Worm (Caenorhabditis elegans): ENCODE results near the gene F55A11.6.

The F55A11.6 gene

DNA sequence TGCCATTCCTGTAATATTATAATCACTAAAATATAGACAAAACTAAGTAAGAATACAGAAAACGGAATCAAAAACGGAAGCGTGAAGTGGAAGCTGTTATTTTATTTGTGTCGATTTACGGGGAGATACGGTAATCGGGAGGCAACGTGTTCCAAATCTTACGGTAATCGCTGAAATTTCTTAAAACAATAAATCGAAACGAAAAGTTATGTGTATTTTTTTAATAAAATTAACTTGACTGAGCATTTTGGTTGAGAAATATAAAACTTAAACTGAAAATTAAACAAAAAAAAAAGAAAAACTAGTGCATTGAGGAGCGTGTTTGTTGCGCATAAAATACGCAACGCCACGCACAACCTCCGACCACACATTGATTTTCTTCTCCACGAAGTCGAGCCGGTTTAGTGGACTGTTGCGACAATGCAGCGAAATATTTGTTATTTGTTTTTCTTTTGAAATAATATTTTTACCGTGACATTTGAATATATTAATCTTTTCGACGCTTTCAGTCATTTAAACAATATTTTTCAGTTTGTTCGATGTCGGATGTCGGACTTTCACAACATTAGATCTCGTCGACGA lies 12.2 kb upstream of the F55A11.6 start, which contains the start of the genes F55A11.1 and syx-5:
TSS of gene F55A11.1 (minus strand) at position 13 of the 582 bp plus-strand sequence.
TSS of gene syx-5 (plus strand) at position 532 of the 582 bp plus-strand sequence.
- TF ChIP-seq zip-11 (GFP tag; IDR thresholded peaks at IDR 0.05): no peak
- no peak for TF ChIP-seq set-16 (GFP tag; IDR thresholded peaks at IDR 0.05)
- peak; percentile 18 for TF ChIP-seq unc-130 (GFP tag; optimal IDR thresholded peaks at IDR 0.05)
- peak; percentile 78 for TF ChIP-seq spr-3 (GFP tag; optimal IDR thresholded peaks at IDR 0.05)
- no peak for TF ChIP-seq cey-2 (tag; optimal IDR thresholded peaks at IDR 0.05; ENCODE audit: borderline replicate concordance, insufficient read depth)
- TF ChIP-seq nhr-11 (tag; optimal IDR thresholded peaks at IDR 0.05): peak; percentile 50
- TF ChIP-seq F37D6.2 (tag; optimal IDR thresholded peaks at IDR 0.05): peak; percentile 75
- no peak for TF ChIP-seq snpc-4 (tag; optimal IDR thresholded peaks at IDR 0.05)
- no peak for TF ChIP-seq madf-5 (GFP tag; IDR thresholded peaks at IDR 0.05)
- peak; percentile 50 to 89 for TF ChIP-seq daf-16 (GFP tag; optimal IDR thresholded peaks at IDR 0.05)
- peak; percentile 58 for TF ChIP-seq daf-16 (tag; optimal IDR thresholded peaks at IDR 0.05)
- TF ChIP-seq R02D3.7 (tag; optimal IDR thresholded peaks at IDR 0.05): peak; percentile 84
- TF ChIP-seq F10B5.3 (tag; optimal IDR thresholded peaks at IDR 0.05): peak; percentile 78
- TF ChIP-seq ceh-32 (tag; optimal IDR thresholded peaks at IDR 0.05; ENCODE audit: poor library complexity): peak; percentile 42
- no peak for TF ChIP-seq gei-8 (GFP tag; optimal IDR thresholded peaks at IDR 0.05)
- peak; percentile 57 for TF ChIP-seq mes-2 (tag; optimal IDR thresholded peaks at IDR 0.05; ENCODE audit: poor library complexity, severe bottlenecking)
- TF ChIP-seq nhr-111 (GFP tag; optimal IDR thresholded peaks at IDR 0.05): no peak
- peak; percentile 10 for TF ChIP-seq jun-1 (tag; optimal IDR thresholded peaks at IDR 0.05)
- TF ChIP-seq T26A8.4 (GFP tag; IDR thresholded peaks at IDR 0.05): peak; percentile 85
- TF ChIP-seq mxl-3 (GFP tag; optimal IDR thresholded peaks at IDR 0.05): peak; percentile 97
- peak; percentile 43 for TF ChIP-seq nhr-28 (tag; optimal IDR thresholded peaks at IDR 0.05)
- no peak for TF ChIP-seq nhr-237 (tag; optimal IDR thresholded peaks at IDR 0.05)
- peak; percentile 7 for TF ChIP-seq pqm-1 (tag; optimal IDR thresholded peaks at IDR 0.05)
- TF ChIP-seq ZK337.2 (GFP tag; IDR thresholded peaks at IDR 0.05): no peak
- peak; percentile 33 for TF ChIP-seq zip-2 (tag; optimal IDR thresholded peaks at IDR 0.05)
- 0 out of 2 replicates have a peak, but pooled peaks have one; percentile 9 for TF ChIP-seq snpc-1.2 (GFP tag; IDR thresholded peaks at IDR 0.05)
- no peak for TF ChIP-seq Y48G9A.11 (GFP tag; IDR thresholded peaks at IDR 0.05)
- TF ChIP-seq lin-13 (GFP tag; optimal IDR thresholded peaks at IDR 0.05): peak; percentile 71
- peak; percentile 59 for TF ChIP-seq nhr-6 (tag; optimal IDR thresholded peaks at IDR 0.05)
- peak; percentile 85 for TF ChIP-seq dve-1 (tag; optimal IDR thresholded peaks at IDR 0.05; ENCODE audit: insufficient read depth)
- no peak for TF ChIP-seq egl-27 (tag; optimal IDR thresholded peaks at IDR 0.05)
- TF ChIP-seq ztf-11 (tag; optimal IDR thresholded peaks at IDR 0.05): no peak
- TF ChIP-seq F49E8.2 (tag; optimal IDR thresholded peaks at IDR 0.05; ENCODE audit: borderline replicate concordance): peak; percentile 9
- TF ChIP-seq mxl-2 (GFP tag; conservative IDR thresholded peaks at IDR 0.05): no peak
- TF ChIP-seq nhr-25 (tag; optimal IDR thresholded peaks at IDR 0.05; ENCODE audit: borderline replicate concordance, insufficient read depth): no peak
- peak; percentile 81 for TF ChIP-seq ctbp-1 (GFP tag; IDR thresholded peaks at IDR 0.05)
- TF ChIP-seq D1046.2 (GFP tag; IDR thresholded peaks at IDR 0.05): no peak
- 0 out of 2 replicates have a peak, but pooled peaks have one; percentile 45 for TF ChIP-seq ceh-20 (GFP tag; IDR thresholded peaks at IDR 0.05)
- peak; percentile 22 to 63 for TF ChIP-seq hif-1 (tag; optimal IDR thresholded peaks at IDR 0.05)
- no peak for TF ChIP-seq tra-1 (GFP tag; IDR thresholded peaks at IDR 0.05)
- TF ChIP-seq dmd-8 (GFP tag; IDR thresholded peaks at IDR 0.05): no peak
- TF ChIP-seq rbr-2 (tag; optimal IDR thresholded peaks at IDR 0.05): peak; percentile 90
- no peak for TF ChIP-seq mdt-29 (GFP tag; IDR thresholded peaks at IDR 0.05)
- no peak for TF ChIP-seq lim-7 (GFP tag; IDR thresholded peaks at IDR 0.05)
- peak; percentile 76 for TF ChIP-seq fkh-10 (GFP tag; optimal IDR thresholded peaks at IDR 0.05)
- peak; percentile 12 for TF ChIP-seq zfp-2 (tag; optimal IDR thresholded peaks at IDR 0.05)
- no peak for TF ChIP-seq Y105C5A.15 (GFP tag; IDR thresholded peaks at IDR 0.05)
- no peak for TF ChIP-seq sdz-12 (GFP tag; optimal IDR thresholded peaks at IDR 0.05)
- TF ChIP-seq skn-1 (tag; optimal IDR thresholded peaks at IDR 0.05): no peak
- peak; percentile 69; the same call in 1 of the 2 replicates for TF ChIP-seq saeg-2 (GFP tag; IDR thresholded peaks at IDR 0.05)

Measured in whole organism, L4 larva.